Worm (Caenorhabditis elegans) whole organism, mixed stage, embryonic: ENCODE results near the gene sdz-5.

ENCODE experiments used
- M03D4.4 ChIP-seq: sonication (generic microtip); optimal IDR thresholded peaks from 2 replicates; lab custom pipeline; 2017; ENCODE audit warnings: mild to moderate bottlenecking, missing genetic modification characterization, missing compliant biosample characterization
- bed-3 ChIP-seq: fragments of 200-800 bp; sonication (Bioruptor generic); optimal IDR thresholded peaks from 3 replicates; lab custom pipeline; 2018; ENCODE audit warnings: mild to moderate bottlenecking, missing genetic modification characterization, moderate library complexity, missing compliant biosample characterization
- blmp-1 ChIP-seq: fragments of 150-350 bp; optimal IDR thresholded peaks from 2 replicates; lab custom pipeline; 2014; ENCODE audit warnings: missing biosample characterization, missing genetic modification characterization
- ceh-39 ChIP-seq: fragments of 150-350 bp; optimal IDR thresholded peaks from 2 replicates; lab custom pipeline; 2014; ENCODE audit warnings: missing biosample characterization, missing genetic modification characterization
- ces-1 ChIP-seq: fragments of 150-350 bp; optimal IDR thresholded peaks from 2 replicates; lab custom pipeline; 2014; ENCODE audit warnings: missing biosample characterization, missing genetic modification reagents, missing genetic modification characterization
- cnd-1 ChIP-seq: fragments of 200-800 bp; sonication (Bioruptor generic); optimal IDR thresholded peaks from 2 replicates; lab custom pipeline; 2018; ENCODE audit warnings: mild to moderate bottlenecking, missing genetic modification characterization, missing compliant biosample characterization
- drap-1 ChIP-seq: fragments of 200-800 bp; sonication (Bioruptor generic); optimal IDR thresholded peaks from 3 replicates; lab custom pipeline; 2018; ENCODE audit warnings: mild to moderate bottlenecking, missing genetic modification characterization, missing compliant biosample characterization
- elt-3 ChIP-seq: fragments of 150-350 bp; optimal IDR thresholded peaks from 2 replicates; lab custom pipeline; 2014; ENCODE audit warnings: missing biosample characterization, missing genetic modification characterization
- flh-1 ChIP-seq: fragments of 200-800 bp; sonication (Bioruptor generic); optimal IDR thresholded peaks from 2 replicates; lab custom pipeline; 2018; ENCODE audit warnings: mild to moderate bottlenecking, missing genetic modification characterization, moderate library complexity, missing compliant biosample characterization
- ham-2 ChIP-seq: fragments of 200-800 bp; sonication (Bioruptor generic); optimal IDR thresholded peaks from 2 replicates; lab custom pipeline; 2018; ENCODE audit warnings: mild to moderate bottlenecking, missing genetic modification characterization, missing compliant biosample characterization
- hlh-1 ChIP-seq: fragments of 150-350 bp; optimal IDR thresholded peaks from 2 replicates; lab custom pipeline; 2014; ENCODE audit warnings: missing biosample characterization, missing genetic modification reagents, missing genetic modification characterization
- lin-13 ChIP-seq: fragments of 150-350 bp; optimal IDR thresholded peaks from 2 replicates; lab custom pipeline; 2014; ENCODE audit warnings: missing biosample characterization, missing genetic modification characterization
- lin-32 ChIP-seq: fragments of 200-800 bp; sonication (Bioruptor generic); optimal IDR thresholded peaks from 2 replicates; lab custom pipeline; 2018; ENCODE audit warnings: mild to moderate bottlenecking, missing genetic modification characterization, missing compliant biosample characterization
- mab-5 ChIP-seq: fragments of 150-350 bp; optimal IDR thresholded peaks from 2 replicates; lab custom pipeline; 2014; ENCODE audit warnings: missing biosample characterization, missing genetic modification characterization
- mep-1 ChIP-seq: fragments of 150-350 bp; optimal IDR thresholded peaks from 2 replicates; lab custom pipeline; 2017; ENCODE audit warnings: missing biosample characterization, missing genetic modification reagents, missing genetic modification characterization, inconsistent platforms
- mls-2 ChIP-seq: sonication (generic microtip); optimal IDR thresholded peaks from 2 replicates; lab custom pipeline; 2016; ENCODE audit warnings: mild to moderate bottlenecking, missing genetic modification characterization, moderate library complexity, missing compliant biosample characterization
- nhr-12 ChIP-seq: fragments of 150-350 bp; optimal IDR thresholded peaks from 2 replicates; lab custom pipeline; 2014; ENCODE audit warnings: missing biosample characterization, missing genetic modification characterization
- nhr-2 ChIP-seq: fragments of 150-350 bp; optimal IDR thresholded peaks from 2 replicates; lab custom pipeline; 2014; ENCODE audit warnings: missing biosample characterization, missing genetic modification characterization
- nhr-237 ChIP-seq: fragments of 150-350 bp; optimal IDR thresholded peaks from 2 replicates; lab custom pipeline; 2014; ENCODE audit warnings: missing biosample characterization, missing genetic modification characterization
- nhr-76 ChIP-seq: sonication (generic microtip); optimal IDR thresholded peaks from 2 replicates; lab custom pipeline; 2017; ENCODE audit warnings: missing biosample characterization, missing genetic modification characterization
- pha-4 ChIP-seq: fragments of 150-350 bp; optimal IDR thresholded peaks from 2 replicates; lab custom pipeline; 2018; ENCODE audit warnings: missing biosample characterization, missing genetic modification reagents, missing genetic modification characterization
- sem-2 ChIP-seq: fragments of 200-800 bp; sonication (Bioruptor generic); optimal IDR thresholded peaks from 2 replicates; lab custom pipeline; 2018; ENCODE audit warnings: mild to moderate bottlenecking, missing genetic modification characterization, missing compliant biosample characterization
- snpc-4 ChIP-seq: fragments of 150-350 bp; optimal IDR thresholded peaks from 2 replicates; lab custom pipeline; 2014; ENCODE audit warnings: missing biosample characterization, missing genetic modification characterization
- sptf-1 ChIP-seq: sonication (generic microtip); optimal IDR thresholded peaks from 2 replicates; lab custom pipeline; 2017; ENCODE audit warnings: mild to moderate bottlenecking, missing genetic modification characterization, moderate library complexity, missing compliant biosample characterization
- unc-120 ChIP-seq: sonication (generic microtip); optimal IDR thresholded peaks from 2 replicates; lab custom pipeline; 2017; ENCODE audit warnings: missing genetic modification characterization, missing compliant biosample characterization; ENCODE audit not compliant: poor library complexity, severe bottlenecking
- unc-39 ChIP-seq: fragments of 150-350 bp; optimal IDR thresholded peaks from 2 replicates; lab custom pipeline; 2014; ENCODE audit warnings: missing biosample characterization, missing genetic modification characterization
- unc-62 ChIP-seq: fragments of 150-350 bp; optimal IDR thresholded peaks from 2 replicates; lab custom pipeline; 2014; ENCODE audit warnings: missing biosample characterization, missing genetic modification reagents, missing genetic modification characterization
- zip-8 ChIP-seq: fragments of 150-350 bp; optimal IDR thresholded peaks from 2 replicates; lab custom pipeline; 2014; ENCODE audit warnings: missing biosample characterization, missing genetic modification characterization
- ztf-11 ChIP-seq: fragments of 150-350 bp; optimal IDR thresholded peaks from 2 replicates; lab custom pipeline; 2014; ENCODE audit warnings: missing biosample characterization, missing genetic modification characterization

Gene sdz-5

ce11 chrII:3005499-3005898 lies 3.0 kb upstream of the sdz-5 start, which contains the start of gene lido-12:
Gene lido-12, plus strand, starts transcription at chrII:3005799.
- TF ChIP-seq sptf-1 (tag; lab: Kevin White, UChicago) (no peak), bed-3 (GFP tag; lab: Kevin White, UChicago) (no peak), sem-2 (no peak), cnd-1 (tag; lab: Kevin White, UChicago) (no peak), ces-1 (GFP tag; lab: Kevin White, UChicago) (no peak)

DNA sequence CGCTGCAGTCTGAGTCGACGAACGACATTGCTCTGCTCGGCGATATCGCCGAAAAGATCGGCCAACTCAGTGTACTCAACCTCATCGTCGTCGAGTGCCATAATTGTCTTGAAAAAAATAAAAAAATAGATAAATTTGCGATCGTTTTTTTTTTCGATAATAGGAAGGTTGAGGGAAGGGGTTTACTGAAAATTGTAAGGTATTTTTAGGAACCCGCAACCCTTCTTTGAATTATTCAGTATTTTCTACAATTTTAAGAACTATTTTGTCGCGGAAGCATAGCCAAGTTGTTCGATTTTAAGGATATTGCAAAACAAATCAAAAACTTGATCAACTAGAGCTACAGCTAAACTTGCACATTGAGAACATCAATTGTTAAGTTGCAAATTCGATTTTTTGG lies 3.6 kb downstream of the sdz-5 start, which contains the start of gene C41H7.9:
TSS of gene C41H7.9 (minus strand) at position 101 of the 400 bp plus-strand sequence.
- TF ChIP-seq snpc-4 (tag; lab: Kevin White, UChicago) (no peak), sem-2 (no peak)

ce11 chrII:3014196-3014849 lies 5.8 kb downstream of the sdz-5 start, which contains the start of gene C41H7.2:
Gene C41H7.2, plus strand, starts transcription at chrII:3014817.
- TF ChIP-seq unc-39 (tag; lab: Kevin White, UChicago) (no peak), mls-2 (tag; lab: Kevin White, UChicago) (no peak), ham-2 (GFP tag; lab: Kevin White, UChicago) (no peak), ztf-11 (tag; lab: Kevin White, UChicago) (no peak), nhr-12 (tag; lab: Kevin White, UChicago) (no peak), sptf-1 (tag; lab: Kevin White, UChicago) (no peak), M03D4.4 (tag; lab: Kevin White, UChicago) (no peak), hlh-1 (tag; lab: Kevin White, UChicago) (no peak), zip-8 (tag; lab: Kevin White, UChicago) (no peak), ces-1 (GFP tag; lab: Kevin White, UChicago) (no peak), unc-62 (GFP tag; lab: Kevin White, UChicago) (no peak), mab-5 (tag; lab: Kevin White, UChicago) (no peak), pha-4 (tag; lab: Kevin White, UChicago) (no peak), lin-32 (GFP tag; lab: Kevin White, UChicago) (no peak), nhr-2 (tag; lab: Kevin White, UChicago) (no peak), ceh-39 (no peak), sem-2 (no peak)

DNA sequence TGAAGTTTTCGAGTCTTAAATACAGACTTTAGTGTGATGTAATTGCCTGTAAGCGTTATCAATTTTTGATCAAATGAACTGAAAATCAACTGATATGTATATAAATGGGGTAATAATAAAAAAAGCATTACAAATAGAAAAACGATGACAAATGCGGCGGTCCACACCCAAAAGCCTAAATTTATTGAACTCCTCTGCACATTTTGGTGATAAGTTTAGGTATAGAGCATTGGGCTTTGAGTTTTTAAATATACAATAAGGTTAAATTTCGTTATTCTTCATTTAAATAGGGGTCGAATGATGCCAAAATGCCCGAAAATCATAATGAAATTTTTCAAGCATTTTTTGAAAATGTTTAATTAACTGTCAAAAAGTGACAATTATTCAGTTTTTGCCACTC lies 11.3 kb downstream of the sdz-5 start, which contains the start of gene clec-3:
TSS of gene clec-3 (minus strand) at position 101 of the 400 bp plus-strand sequence.
- no peak for TF ChIP-seq sptf-1 (tag; lab: Kevin White, UChicago)
- TF ChIP-seq mep-1 (tag; lab: Kevin White, UChicago), result no peak
- TF ChIP-seq mls-2 (tag; lab: Kevin White, UChicago), result no peak
- TF ChIP-seq flh-1 (GFP tag; lab: Kevin White, UChicago), result no peak
- no peak for TF ChIP-seq nhr-76 (tag; lab: Kevin White, UChicago)
- no peak for TF ChIP-seq ham-2 (GFP tag; lab: Kevin White, UChicago)
- TF ChIP-seq sem-2, result no peak
- no peak for TF ChIP-seq ceh-39
- no peak for TF ChIP-seq pha-4 (tag; lab: Kevin White, UChicago)
- no peak for TF ChIP-seq hlh-1 (tag; lab: Kevin White, UChicago)

ce11 chrII:3020899-3021298 lies 12.4 kb downstream of the sdz-5 start:
- TF ChIP-seq mep-1 (tag; lab: Kevin White, UChicago) (no peak), lin-32 (GFP tag; lab: Kevin White, UChicago) (no peak), blmp-1 (tag; lab: Kevin White, UChicago) (no peak), M03D4.4 (tag; lab: Kevin White, UChicago) (no peak), bed-3 (GFP tag; lab: Kevin White, UChicago) (no peak), mab-5 (tag; lab: Kevin White, UChicago) (no peak), hlh-1 (tag; lab: Kevin White, UChicago) (no peak), pha-4 (tag; lab: Kevin White, UChicago) (no peak), unc-120 (tag; lab: Kevin White, UChicago) (no peak), nhr-237 (tag; lab: Kevin White, UChicago) (no peak), unc-62 (GFP tag; lab: Kevin White, UChicago) (no peak), unc-39 (tag; lab: Kevin White, UChicago) (no peak), sem-2 (no peak), nhr-2 (tag; lab: Kevin White, UChicago) (no peak), nhr-12 (tag; lab: Kevin White, UChicago) (no peak), lin-13 (tag; lab: Kevin White, UChicago) (no peak), drap-1 (no peak), elt-3 (no peak)
